Worm (Caenorhabditis elegans) whole organism, late embryonic: ENCODE data around the gene aak-1.

ENCODE experiments used
- C38D4.7 ChIP-seq: fragments of 200-800 bp; sonication (Bioruptor generic); optimal IDR thresholded peaks from 2 replicates; lab custom pipeline; 2018; ENCODE audit warnings: mild to moderate bottlenecking, missing genetic modification characterization, moderate library complexity, missing compliant biosample characterization
- F13H6.1 ChIP-seq: sonication (generic microtip); optimal IDR thresholded peaks from 2 replicates; lab custom pipeline; 2016; ENCODE audit warnings: missing genetic modification characterization, missing compliant biosample characterization
- K02D7.2 ChIP-seq: sonication (generic microtip); optimal IDR thresholded peaks from 2 replicates; lab custom pipeline; 2017; ENCODE audit warnings: mild to moderate bottlenecking, missing genetic modification characterization, missing compliant biosample characterization
- Y22D7AL.16 ChIP-seq: sonication (generic microtip); optimal IDR thresholded peaks from 2 replicates; lab custom pipeline; 2016; ENCODE audit warnings: missing genetic modification characterization, missing compliant biosample characterization
- ahr-1 ChIP-seq: sonication (generic microtip); optimal IDR thresholded peaks from 2 replicates; lab custom pipeline; 2016; ENCODE audit warnings: missing genetic modification characterization, missing compliant biosample characterization
- ama-1 ChIP-seq: fragments of 150-350 bp; optimal IDR thresholded peaks from 2 replicates; lab custom pipeline; 2014
- ceh-14 ChIP-seq: sonication (generic microtip); optimal IDR thresholded peaks from 2 replicates; lab custom pipeline; 2016; ENCODE audit warnings: missing genotype, missing genetic modification characterization, missing compliant biosample characterization
- ceh-2 ChIP-seq: sonication (generic microtip); optimal IDR thresholded peaks from 2 replicates; lab custom pipeline; 2016; ENCODE audit warnings: missing genotype, missing genetic modification characterization, missing compliant biosample characterization
- ceh-24 ChIP-seq: sonication (generic microtip); optimal IDR thresholded peaks from 2 replicates; lab custom pipeline; 2016; ENCODE audit warnings: mild to moderate bottlenecking, missing genetic modification characterization, missing compliant biosample characterization
- ceh-30 ChIP-seq: fragments of 150-350 bp; optimal IDR thresholded peaks from 2 replicates; lab custom pipeline; 2014; ENCODE audit warnings: missing biosample characterization, missing genetic modification characterization
- ceh-31 ChIP-seq: sonication (generic microtip); optimal IDR thresholded peaks from 2 replicates; lab custom pipeline; 2016; ENCODE audit warnings: missing genetic modification characterization, missing compliant biosample characterization
- ceh-34 ChIP-seq: sonication (generic microtip); optimal IDR thresholded peaks from 2 replicates; lab custom pipeline; 2016; ENCODE audit warnings: mild to moderate bottlenecking, missing genetic modification characterization, missing compliant biosample characterization
- ceh-48 ChIP-seq: sonication (generic microtip); optimal IDR thresholded peaks from 2 replicates; lab custom pipeline; 2016; ENCODE audit warnings: missing genetic modification characterization, inconsistent platforms, missing compliant biosample characterization
- che-1 ChIP-seq: sonication (generic microtip); optimal IDR thresholded peaks from 2 replicates; lab custom pipeline; 2016; ENCODE audit warnings: mild to moderate bottlenecking, missing genetic modification characterization, missing compliant biosample characterization
- dmd-4 ChIP-seq: sonication (generic microtip); optimal IDR thresholded peaks from 2 replicates; lab custom pipeline; 2016; ENCODE audit warnings: borderline replicate concordance, missing genetic modification characterization, missing compliant biosample characterization
- ets-4 ChIP-seq: sonication (generic microtip); optimal IDR thresholded peaks from 2 replicates; lab custom pipeline; 2016; ENCODE audit warnings: missing genetic modification characterization, missing compliant biosample characterization
- eyg-1 ChIP-seq: sonication (generic microtip); optimal IDR thresholded peaks from 2 replicates; lab custom pipeline; 2016; ENCODE audit warnings: missing genotype, missing genetic modification characterization, missing compliant biosample characterization
- fax-1 ChIP-seq: sonication (generic microtip); optimal IDR thresholded peaks from 2 replicates; lab custom pipeline; 2016; ENCODE audit warnings: missing genotype, missing genetic modification characterization, missing compliant biosample characterization
- fkh-10 ChIP-seq: fragments of 150-350 bp; optimal IDR thresholded peaks from 2 replicates; lab custom pipeline; 2014; ENCODE audit warnings: missing biosample characterization, missing genetic modification reagents, missing genetic modification characterization
- hlh-13 ChIP-seq: fragments of 200-800 bp; sonication (Bioruptor generic); optimal IDR thresholded peaks from 2 replicates; lab custom pipeline; 2018; ENCODE audit warnings: mild to moderate bottlenecking, missing genetic modification characterization, missing compliant biosample characterization
- hlh-30 ChIP-seq: sonication (generic microtip); optimal IDR thresholded peaks from 2 replicates; lab custom pipeline; 2017; ENCODE audit warnings: antibody characterized with exemption, missing genetic modification characterization, missing compliant biosample characterization; ENCODE audit not compliant: insufficient read depth
- hlh-6 ChIP-seq: sonication (generic microtip); optimal IDR thresholded peaks from 2 replicates; lab custom pipeline; 2016; ENCODE audit warnings: missing genotype, missing genetic modification characterization, missing compliant biosample characterization
- hlh-8 ChIP-seq: sonication (generic microtip); optimal IDR thresholded peaks from 2 replicates; lab custom pipeline; 2016; ENCODE audit warnings: missing genotype, missing genetic modification characterization, missing compliant biosample characterization
- lim-6 ChIP-seq: sonication (generic microtip); optimal IDR thresholded peaks from 2 replicates; lab custom pipeline; 2016; ENCODE audit warnings: missing genetic modification characterization, missing compliant biosample characterization
- lin-11 ChIP-seq: fragments of 200-800 bp; sonication (Bioruptor generic); optimal IDR thresholded peaks from 2 replicates; lab custom pipeline; 2018; ENCODE audit warnings: mild to moderate bottlenecking, missing genetic modification characterization, missing compliant biosample characterization
- mec-3 ChIP-seq: sonication (generic microtip); optimal IDR thresholded peaks from 2 replicates; lab custom pipeline; 2016; ENCODE audit warnings: borderline replicate concordance, missing genetic modification characterization, missing compliant biosample characterization
- nhr-11 ChIP-seq: fragments of 150-350 bp; optimal IDR thresholded peaks from 2 replicates; lab custom pipeline; 2014; ENCODE audit warnings: missing biosample characterization, missing genetic modification characterization
- nhr-232 ChIP-seq: sonication (generic microtip); optimal IDR thresholded peaks from 2 replicates; lab custom pipeline; 2016; ENCODE audit warnings: missing genetic modification characterization, missing compliant biosample characterization
- odd-2 ChIP-seq: sonication (generic microtip); optimal IDR thresholded peaks from 2 replicates; lab custom pipeline; 2017; ENCODE audit warnings: antibody characterized with exemption, mild to moderate bottlenecking, missing genetic modification characterization, missing compliant biosample characterization
- pat-9 ChIP-seq: fragments of 200-800 bp; sonication (Bioruptor generic); optimal IDR thresholded peaks from 2 replicates; lab custom pipeline; 2018; ENCODE audit warnings: mild to moderate bottlenecking, missing genetic modification characterization, moderate library complexity, missing compliant biosample characterization
- pqm-1 ChIP-seq: sonication (generic microtip); optimal IDR thresholded peaks from 2 replicates; lab custom pipeline; 2016; ENCODE audit warnings: missing genetic modification characterization, missing compliant biosample characterization
- ref-2 ChIP-seq: sonication (generic microtip); optimal IDR thresholded peaks from 2 replicates; lab custom pipeline; 2016; ENCODE audit warnings: missing genetic modification characterization, missing compliant biosample characterization
- sox-2 ChIP-seq: fragments of 200-800 bp; sonication (Bioruptor generic); IDR thresholded peaks from 2 replicates; pipeline ENCODE4 v1.3.6; 2022; ENCODE audit warnings: missing genetic modification reagents, missing genetic modification characterization, missing compliant biosample characterization
- tbx-2 ChIP-seq: sonication (generic microtip); optimal IDR thresholded peaks from 2 replicates; lab custom pipeline; 2016; ENCODE audit warnings: missing genetic modification characterization, missing compliant biosample characterization
- ttx-3 ChIP-seq: sonication (generic microtip); optimal IDR thresholded peaks from 2 replicates; lab custom pipeline; 2016; ENCODE audit warnings: missing genetic modification reagents, missing genetic modification characterization, missing compliant biosample characterization
- unc-42 ChIP-seq: sonication (generic microtip); optimal IDR thresholded peaks from 2 replicates; lab custom pipeline; 2016; ENCODE audit warnings: missing genotype, missing genetic modification characterization, missing compliant biosample characterization
- unc-55 ChIP-seq: sonication (generic microtip); optimal IDR thresholded peaks from 2 replicates; lab custom pipeline; 2017; ENCODE audit warnings: missing biosample characterization, missing genetic modification reagents, missing genetic modification characterization
- ztf-16 ChIP-seq: sonication (generic microtip); optimal IDR thresholded peaks from 2 replicates; lab custom pipeline; 2017; ENCODE audit warnings: missing genetic modification characterization, missing compliant biosample characterization

Gene aak-1

ce11 chrIII:8775953-8776352 is 15.1 kb upstream of the aak-1 start, which contains the start of gene snap-29:
snap-29 (plus strand) TSS chrIII:8776253.
- TF ChIP-seq nhr-11 (tag; lab: Kevin White, UChicago) = peak; percentile 41
- TF ChIP-seq Y22D7AL.16 = no peak
- TF ChIP-seq F13H6.1 (tag; lab: Kevin White, UChicago) = no peak
- TF ChIP-seq ceh-2 (tag; lab: Kevin White, UChicago) = no peak
- no peak for TF ChIP-seq ama-1 (lab: Kevin White, UChicago)
- TF ChIP-seq, all 69 proteins: peak for 1

- TF ChIP-seq ttx-3 (tag; lab: Kevin White, UChicago) (no peak), ets-4 (tag; lab: Kevin White, UChicago) (no peak), ceh-31 (tag; lab: Kevin White, UChicago) (no peak), fax-1 (no peak), K02D7.2 (tag; lab: Kevin White, UChicago) (no peak), che-1 (tag; lab: Kevin White, UChicago) (no peak), hlh-8 (tag; lab: Kevin White, UChicago) (no peak), dmd-4 (tag; lab: Kevin White, UChicago) (no peak), mec-3 (tag; lab: Kevin White, UChicago) (no peak), sox-2 (GFP tag; lab: Robert Waterston, UW) (no peak), ahr-1 (tag; lab: Kevin White, UChicago) (no peak), hlh-30 (no peak)
These were observed 12.5 kb upstream of the aak-1 start for ce11 chrIII:8773375-8773774.

ce11 chrIII:8772428-8773027 is 11.6 kb upstream of the aak-1 start:
- TF ChIP-seq pqm-1 (tag; lab: Kevin White, UChicago) = no peak
- no peak for TF ChIP-seq lim-6 (tag; lab: Kevin White, UChicago)
- TF ChIP-seq ztf-16 (tag; lab: Kevin White, UChicago) = no peak
- no peak for TF ChIP-seq ref-2
- TF ChIP-seq fkh-10 = no peak
- TF ChIP-seq che-1 (tag; lab: Kevin White, UChicago) = no peak
- TF ChIP-seq ceh-48 (tag; lab: Kevin White, UChicago) = no peak
- TF ChIP-seq ceh-30 (tag; lab: Kevin White, UChicago) = no peak
- no peak for TF ChIP-seq F13H6.1 (tag; lab: Kevin White, UChicago)
- no peak for TF ChIP-seq hlh-6
- no peak for TF ChIP-seq ets-4 (tag; lab: Kevin White, UChicago)
- no peak for TF ChIP-seq nhr-232 (tag; lab: Kevin White, UChicago)

- TF ChIP-seq lin-11 (no peak), lim-6 (tag; lab: Kevin White, UChicago) (no peak), ceh-48 (tag; lab: Kevin White, UChicago) (no peak), unc-55 (no peak), Y22D7AL.16 (no peak), ceh-24 (tag; lab: Kevin White, UChicago) (no peak), unc-42 (no peak), che-1 (tag; lab: Kevin White, UChicago) (no peak)
These were observed 11.0 kb upstream of the aak-1 start, which contains the start of gene K02D10.3 for ce11 chrIII:8771851-8772250. K02D10.3 (minus strand) TSS chrIII:8771951.

DNA sequence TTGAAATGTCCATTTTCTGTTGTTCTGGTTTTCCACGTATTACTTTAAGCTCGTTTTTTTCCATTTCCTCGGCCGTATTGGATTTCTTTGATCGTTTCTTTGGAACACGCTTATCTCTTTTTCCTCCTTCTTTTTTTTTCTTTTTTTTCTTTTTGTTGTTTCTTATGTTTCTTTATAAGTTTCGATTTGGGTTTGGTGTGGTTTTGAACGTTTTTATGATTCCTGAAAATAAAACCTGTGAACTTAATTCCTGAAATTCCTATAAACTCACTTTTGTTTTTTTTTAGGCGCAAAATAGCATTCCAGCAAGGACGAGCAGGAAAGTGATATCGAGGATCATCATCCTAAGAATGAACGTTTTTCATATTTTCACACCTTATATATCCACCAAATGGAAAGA is 10.3 kb upstream of the aak-1 start, which contains the start of gene K02D10.2:
K02D10.2 (minus strand) TSS at position 101 of the 400 bp plus-strand sequence.
- no peak for TF ChIP-seq sox-2 (GFP tag; lab: Robert Waterston, UW)
- TF ChIP-seq hlh-13 (GFP tag; lab: Kevin White, UChicago) = no peak
- no peak for TF ChIP-seq C38D4.7 (GFP tag; lab: Kevin White, UChicago)
- TF ChIP-seq ceh-14 (tag; lab: Kevin White, UChicago) = no peak
- TF ChIP-seq ceh-31 (tag; lab: Kevin White, UChicago) = no peak
- no peak for TF ChIP-seq ceh-34 (tag; lab: Kevin White, UChicago)
- no peak for TF ChIP-seq Y22D7AL.16
- TF ChIP-seq ceh-24 (tag; lab: Kevin White, UChicago) = no peak
- TF ChIP-seq pat-9 = no peak
- no peak for TF ChIP-seq eyg-1
- no peak for TF ChIP-seq tbx-2 (tag; lab: Kevin White, UChicago)
- no peak for TF ChIP-seq odd-2
